Worm (Caenorhabditis elegans) whole organism, L2 larva: Measurements from ENCODE around the gene cdk-1.

ENCODE experiments used
- egl-27 ChIP-seq: sonication (generic microtip); optimal IDR thresholded peaks from 3 replicates; lab custom pipeline; 2017; ENCODE audit warnings: missing biosample characterization, missing genetic modification reagents, missing genetic modification characterization
- nhr-10 ChIP-seq: sonication (generic microtip); optimal IDR thresholded peaks from 2 replicates; lab custom pipeline; 2017; ENCODE audit warnings: missing biosample characterization, missing genetic modification characterization
- nhr-11 ChIP-seq: fragments of 150-350 bp; optimal IDR thresholded peaks from 2 replicates; lab custom pipeline; 2014; ENCODE audit warnings: missing biosample characterization, missing genetic modification characterization
- nhr-129 ChIP-seq: fragments of 150-350 bp; optimal IDR thresholded peaks from 2 replicates; lab custom pipeline; 2014; ENCODE audit warnings: missing biosample characterization, missing genetic modification characterization
- sma-3 ChIP-seq: sonication (generic microtip); optimal IDR thresholded peaks from 2 replicates; lab custom pipeline; 2016; ENCODE audit warnings: missing genetic modification reagents, missing genetic modification characterization, missing compliant biosample characterization
- unc-55 ChIP-seq: fragments of 150-350 bp; sonication (generic microtip); optimal IDR thresholded peaks from 3 replicates; lab custom pipeline; 2014; ENCODE audit warnings: missing biosample characterization, missing genetic modification reagents, missing genetic modification characterization

DNA sequence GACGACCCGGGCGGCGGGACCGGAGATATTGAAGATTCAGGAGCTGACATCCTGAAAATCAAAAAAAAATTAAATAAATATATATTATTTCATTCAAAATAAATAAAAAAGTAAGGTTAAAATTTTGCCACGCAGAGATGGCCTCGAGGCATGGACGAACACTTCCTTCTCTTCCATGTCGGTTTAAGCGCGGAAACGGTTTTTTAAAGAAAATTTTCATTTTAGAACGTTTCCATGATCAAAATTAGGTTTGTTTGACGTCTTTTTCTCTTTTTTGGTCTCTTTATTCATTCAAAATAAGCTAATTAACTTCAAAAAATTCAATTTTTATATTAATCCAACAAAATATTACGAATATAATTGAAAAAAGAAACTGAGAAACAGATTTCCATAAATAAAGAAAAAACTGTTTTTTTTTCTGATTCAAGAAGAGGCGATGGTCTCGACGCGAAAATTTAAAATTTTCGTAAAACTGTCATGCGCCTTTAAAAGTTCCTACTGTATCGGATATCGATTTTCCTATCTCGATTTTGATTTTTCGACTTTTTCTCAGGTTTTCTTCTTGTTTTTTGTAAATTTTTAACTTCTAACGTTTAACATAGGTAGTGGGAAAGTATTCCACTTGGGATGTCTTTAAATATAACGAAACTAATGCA lies 14.9 kb downstream of the cdk-1 start, which contains the start of gene gcc-2:
- TF ChIP-seq nhr-10 (tag; lab: Kevin White, UChicago) (no peak), nhr-129 (tag; lab: Kevin White, UChicago) (no peak), nhr-11 (no peak), sma-3 (GFP tag; lab: Kevin White, UChicago) (no peak), egl-27 (tag; lab: Kevin White, UChicago) (no peak), unc-55 (GFP tag; lab: Kevin White, UChicago) (no peak)
